Fruit fly (Drosophila melanogaster): ENCODE results near the gene CG9331.

The CG9331 gene

DNA sequence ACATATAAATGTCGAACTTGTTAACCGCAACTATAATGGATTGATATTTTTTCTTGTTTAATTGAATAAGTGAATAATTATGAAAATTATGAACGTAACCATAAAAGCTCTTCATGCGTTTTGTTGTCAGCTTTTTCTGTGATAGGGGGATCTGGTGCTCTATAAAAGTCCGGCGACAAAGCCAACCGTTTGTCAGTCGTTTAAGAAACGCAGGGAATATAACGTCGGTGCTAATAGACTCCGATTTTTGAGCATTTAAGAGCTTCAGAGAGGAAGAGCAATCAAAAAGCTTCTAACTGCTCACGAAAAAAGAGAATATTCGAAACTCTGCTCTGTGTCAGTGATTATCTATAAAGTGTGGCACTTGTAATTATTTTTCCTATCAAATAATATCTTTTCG is 8.4 kb downstream of the CG9331 start, which contains the start of gene CG31674 (continued):
- TF ChIP-seq CG17829 (tag; optimal IDR thresholded peaks at IDR 0.05) (no peak), unpg (GFP tag; optimal IDR thresholded peaks at IDR 0.05) (no peak), CG8359 (GFP tag; optimal IDR thresholded peaks at IDR 0.05; ENCODE audit: borderline replicate concordance) (no peak), fu2 (GFP tag; optimal IDR thresholded peaks at IDR 0.05) (no peak), CG2889 (GFP tag; IDR thresholded peaks at IDR 0.05) (no peak), ranshi (GFP tag; IDR thresholded peaks at IDR 0.05) (no peak; the same call in 1 of the 2 replicates), CG6654 (GFP tag; optimal IDR thresholded peaks at IDR 0.05) (no peak), HLHmδ (GFP tag; optimal IDR thresholded peaks at IDR 0.05) (no peak), CG9876 (GFP tag; optimal IDR thresholded peaks at IDR 0.05) (no peak), CG4424 (GFP tag; optimal IDR thresholded peaks at IDR 0.05) (no peak), CG34376 (GFP tag; optimal IDR thresholded peaks at IDR 0.05) (peak; percentile 61), Scr (GFP tag; IDR thresholded peaks at IDR 0.05; ENCODE audit: partially characterized antibody) (no peak), BtbVII (GFP tag; optimal IDR thresholded peaks at IDR 0.05) (peak; percentile 11), Elba2 (GFP tag; optimal IDR thresholded peaks at IDR 0.05) (no peak), CG15601 (tag; optimal IDR thresholded peaks at IDR 0.05) (peak; percentile 6), pan (optimal IDR thresholded peaks at IDR 0.05) (no peak), pan (GFP tag; optimal IDR thresholded peaks at IDR 0.05 in 1 of 2, IDR thresholded peaks at IDR 0.05 in 1 of 2) (no peak), Sox102F (GFP tag; optimal IDR thresholded peaks at IDR 0.05) (no peak), CG15479 (GFP tag; optimal IDR thresholded peaks at IDR 0.05) (no peak), slp2 (GFP tag; optimal IDR thresholded peaks at IDR 0.05) (no peak), CG30431 (GFP tag; optimal IDR thresholded peaks at IDR 0.05) (no peak), NK7.1 (GFP tag; optimal IDR thresholded peaks at IDR 0.05) (no peak), zen2 (GFP tag; IDR thresholded peaks at IDR 0.05; ENCODE audit: partially characterized antibody) (peak; percentile 30; the same call in 1 of the 3 replicates), Jarid2 (GFP tag; optimal IDR thresholded peaks at IDR 0.05) (peak; percentile 51), CG10431 (GFP tag; optimal IDR thresholded peaks at IDR 0.05) (no peak), Fer3 (tag; optimal IDR thresholded peaks at IDR 0.05) (no peak), Atf-2 (GFP tag; optimal IDR thresholded peaks at IDR 0.05) (no peak), da (GFP tag; optimal IDR thresholded peaks at IDR 0.05) (no peak), Dip2 (GFP tag; IDR thresholded peaks at IDR 0.05) (no peak), hb (GFP tag; IDR thresholded peaks at IDR 0.05; ENCODE audit: partially characterized antibody) (no peak)

DNA sequence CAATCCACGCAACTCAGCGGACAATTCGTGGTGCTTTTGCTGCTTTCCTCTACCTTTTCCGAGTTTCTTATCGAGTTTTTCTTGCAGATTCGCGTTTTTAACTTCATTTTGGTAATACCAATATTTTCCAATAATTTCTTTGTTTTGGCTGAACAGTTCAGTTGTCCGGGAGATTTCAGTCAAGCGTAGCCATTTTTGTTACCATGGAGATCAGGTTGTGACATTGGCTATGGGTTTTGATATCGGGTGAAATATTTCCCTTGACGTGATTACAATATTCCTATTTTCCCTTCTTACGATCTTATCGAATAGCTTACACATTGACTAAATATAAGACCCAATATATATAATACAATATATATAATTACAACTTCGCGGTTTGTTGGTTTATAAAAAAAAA is 12.9 kb downstream of the CG9331 start, which contains the start of gene Oseg5:
TSS of gene Oseg5 (minus strand) at position 340 of the 400 bp plus-strand sequence.
- TF ChIP-seq CG10979 (tag; optimal IDR thresholded peaks at IDR 0.05) (no peak), Bdp1 (GFP tag; optimal IDR thresholded peaks at IDR 0.05) (no peak), Med (GFP tag) (peak; percentile 18), CG3163 (GFP tag; optimal IDR thresholded peaks at IDR 0.05) (no peak), HHEX (GFP tag; optimal IDR thresholded peaks at IDR 0.05) (no peak), CG8944 (GFP tag; optimal IDR thresholded peaks at IDR 0.05) (no peak), mam (GFP tag; optimal IDR thresholded peaks at IDR 0.05) (no peak), stwl (tag; optimal IDR thresholded peaks at IDR 0.05) (peak; percentile 1), phol (tag; optimal IDR thresholded peaks at IDR 0.05) (peak; percentile 67), Rfx (GFP tag; IDR thresholded peaks at IDR 0.05) (peak; percentile 96), CTCF (GFP tag; optimal IDR thresholded peaks at IDR 0.05) (peak; percentile 78), B-H2 (GFP tag; optimal IDR thresholded peaks at IDR 0.05) (no peak), Ets97D (GFP tag; optimal IDR thresholded peaks at IDR 0.05) (peak; percentile 30), sug (tag; optimal IDR thresholded peaks at IDR 0.05) (peak; percentile 15), gfzf (GFP tag; optimal IDR thresholded peaks at IDR 0.05) (peak; percentile 47), pita (GFP tag; optimal IDR thresholded peaks at IDR 0.05) (peak; percentile 54), CG2199 (GFP tag; IDR thresholded peaks at IDR 0.05) (0 out of 3 replicates have a peak, but pooled peaks have one; percentile 51), CG15601 (tag; optimal IDR thresholded peaks at IDR 0.05) (peak; percentile 67), vvl (GFP tag; IDR thresholded peaks at IDR 0.05) (0 out of 2 replicates have a peak, but pooled peaks have one; percentile 20), fd102C (GFP tag; optimal IDR thresholded peaks at IDR 0.05) (no peak)

All from whole organism, embryonic.